Worm (Caenorhabditis elegans) whole organism, young adult: ENCODE measurements around the gene lys-5.

ENCODE experiments used
- C06A6.2 ChIP-seq: fragments of 200-800 bp; sonication (Bioruptor generic); conservative IDR thresholded peaks from 2 replicates; pipeline ENCODE4 v1.3.6; 2022; ENCODE audit warnings: missing genetic modification characterization, missing compliant biosample characterization
- F10E7.11 ChIP-seq: sonication (generic microtip); optimal IDR thresholded peaks from 2 replicates; lab custom pipeline; 2017; ENCODE audit warnings: mild to moderate bottlenecking, missing genetic modification characterization, moderate library complexity, missing compliant biosample characterization
- F33H1.4 ChIP-seq: fragments of 200-800 bp; sonication (Bioruptor generic); IDR thresholded peaks from 2 replicates; pipeline ENCODE4 v1.3.6; 2022; ENCODE audit warnings: missing genetic modification reagents, missing genetic modification characterization, missing compliant biosample characterization
- ZK185.1 ChIP-seq: sonication (generic microtip); optimal IDR thresholded peaks from 2 replicates; lab custom pipeline; 2016; ENCODE audit warnings: mild to moderate bottlenecking, missing genetic modification characterization, missing compliant biosample characterization; ENCODE audit not compliant: poor library complexity, severe bottlenecking
- lir-1 ChIP-seq: fragments of 200-800 bp; sonication (Bioruptor generic); conservative IDR thresholded peaks from 2 replicates; pipeline ENCODE4 v1.3.6; 2022; ENCODE audit warnings: missing genetic modification reagents, missing genetic modification characterization, missing compliant biosample characterization
- mel-28 ChIP-seq: sonication (generic microtip); optimal IDR thresholded peaks from 2 replicates; lab custom pipeline; 2016; ENCODE audit warnings: borderline replicate concordance, mild to moderate bottlenecking, missing genetic modification characterization, missing compliant biosample characterization
- nfya-1 ChIP-seq: sonication (generic microtip); optimal IDR thresholded peaks from 2 replicates; lab custom pipeline; 2017; ENCODE audit warnings: antibody characterized with exemption, missing compliant biosample characterization, missing genetic modification characterization, borderline replicate concordance; ENCODE audit not compliant: insufficient read depth
- snpc-3.4 ChIP-seq: sonication (generic microtip); optimal IDR thresholded peaks from 2 replicates; lab custom pipeline; 2017; ENCODE audit warnings: missing genetic modification characterization, mild to moderate bottlenecking, missing compliant biosample characterization, antibody characterized with exemption, moderate library complexity, missing genotype, missing genetic modification reagents
- snpc-4 ChIP-seq, 5 experiments: fragments of 150-350 bp in 1 of 5; sonication (generic microtip) in 4 of 5; optimal IDR thresholded peaks; 2 replicates each; lab custom pipeline; 2014 to 2018; ENCODE audit warnings: missing genetic modification characterization in 5 of 5, missing biosample characterization in 3 of 5, antibody characterized with exemption in 2 of 5, mild to moderate bottlenecking in 2 of 5, missing compliant biosample characterization in 2 of 5, missing genotype in 2 of 5, moderate library complexity in 2 of 5, missing genetic modification reagents in 1 of 5
- unc-130 ChIP-seq: sonication (generic microtip); optimal IDR thresholded peaks from 2 replicates; lab custom pipeline; 2016; ENCODE audit warnings: missing genetic modification reagents, missing genetic modification characterization, missing compliant biosample characterization
- unc-62 ChIP-seq: fragments of 150-350 bp; optimal IDR thresholded peaks from 2 replicates; lab custom pipeline; 2014; ENCODE audit warnings: missing biosample characterization, missing genetic modification reagents, missing genetic modification characterization

ce11 chrIV:11643829-11644228 lies 18.4 kb upstream of the lys-5 start, which contains the start of gene prx-2:
- TF ChIP-seq lir-1 (GFP tag; lab: Robert Waterston, UW) (no peak), unc-130 (GFP tag; lab: Kevin White, UChicago) (no peak), unc-62 (no peak), ZK185.1 (tag; lab: Kevin White, UChicago) (no peak), C06A6.2 (GFP tag; lab: Robert Waterston, UW) (no peak), F33H1.4 (GFP tag; lab: Robert Waterston, UW) (no peak), snpc-4 (GFP tag; optimal IDR thresholded peaks at IDR 0.05; lab: Kevin White, UChicago) (no peak), snpc-4 (tag; optimal IDR thresholded peaks at IDR 0.05; lab: Kevin White, UChicago) (no peak), F10E7.11 (no peak), snpc-3.4 (tag; lab: Kevin White, UChicago) (no peak), mel-28 (tag; lab: Kevin White, UChicago) (no peak), nfya-1 (tag; lab: Kevin White, UChicago) (no peak)
